Worm (Caenorhabditis elegans): ENCODE data around the gene C01C10.2.

- TF ChIP-seq pha-4 (tag; optimal IDR thresholded peaks at IDR 0.05): no peak
- no peak for TF ChIP-seq ceh-28 (tag; optimal IDR thresholded peaks at IDR 0.05)
- no peak for TF ChIP-seq ceh-82 (tag; optimal IDR thresholded peaks at IDR 0.05)
- no peak for TF ChIP-seq nhr-67 (tag; optimal IDR thresholded peaks at IDR 0.05)
- no peak for TF ChIP-seq unc-39 (tag; optimal IDR thresholded peaks at IDR 0.05)
- no peak for TF ChIP-seq nhr-23 (tag; optimal IDR thresholded peaks at IDR 0.05)
- TF ChIP-seq daf-12 (tag; optimal IDR thresholded peaks at IDR 0.05): no peak
- TF ChIP-seq hmg-11 (tag; optimal IDR thresholded peaks at IDR 0.05): no peak
These were observed 40.0 kb downstream of the C01C10.2 start, which contains the start of gene C10A4.13 for ce11 chrX:7397935-7398334.

Measured in whole organism, L3 larva.